Worm (Caenorhabditis elegans) whole organism, L1 larva: Measurements from ENCODE around the gene W06D11.5.

ENCODE experiments used
- C04F5.9 ChIP-seq: sonication (generic microtip); optimal IDR thresholded peaks from 2 replicates; lab custom pipeline; 2016; ENCODE audit warnings: missing genetic modification characterization, missing compliant biosample characterization
- C34B4.2 ChIP-seq: sonication (generic microtip); optimal IDR thresholded peaks from 2 replicates; lab custom pipeline; 2017; ENCODE audit warnings: mild to moderate bottlenecking, missing genetic modification characterization, missing compliant biosample characterization
- F16B12.6 ChIP-seq: fragments of 150-350 bp; optimal IDR thresholded peaks from 2 replicates; lab custom pipeline; 2014; ENCODE audit warnings: missing biosample characterization, missing genetic modification characterization
- aha-1 ChIP-seq: fragments of 150-350 bp; optimal IDR thresholded peaks from 2 replicates; lab custom pipeline; 2014; ENCODE audit warnings: missing biosample characterization, missing genetic modification characterization
- ama-1 ChIP-seq: fragments of 150-350 bp; optimal IDR thresholded peaks from 2 replicates; lab custom pipeline; 2014
- ceh-63 ChIP-seq: fragments of 200-800 bp; sonication (Bioruptor generic); optimal IDR thresholded peaks from 2 replicates; lab custom pipeline; 2018; ENCODE audit warnings: mild to moderate bottlenecking, missing genetic modification characterization, missing compliant biosample characterization
- ceh-82 ChIP-seq, 3 experiments: fragments of 150-350 bp in 1 of 3; sonication (generic microtip) in 2 of 3; optimal IDR thresholded peaks; 2 replicates each; lab custom pipeline; 2014 to 2017; ENCODE audit warnings: missing biosample characterization in 3 of 3, missing genetic modification characterization in 3 of 3
- ceh-88 ChIP-seq: fragments of 200-800 bp; sonication (Bioruptor generic); IDR thresholded peaks from 2 replicates; pipeline ENCODE4 v1.3.6; 2022; ENCODE audit warnings: missing genetic modification characterization, missing compliant biosample characterization
- ceh-90 ChIP-seq: sonication (generic microtip); optimal IDR thresholded peaks from 2 replicates; lab custom pipeline; 2016; ENCODE audit warnings: missing genetic modification characterization, missing compliant biosample characterization
- ces-1 ChIP-seq: fragments of 150-350 bp; optimal IDR thresholded peaks from 2 replicates; lab custom pipeline; 2014; ENCODE audit warnings: missing biosample characterization, missing genetic modification reagents, missing genetic modification characterization
- efl-1 ChIP-seq, 4 experiments: fragments of 150-350 bp; optimal IDR thresholded peaks in 3 of 4; peaks in 1 of 4; 1 replicate in 1 of 4; 2 replicates in 3 of 4; lab custom pipeline; 2014; ENCODE audit warnings: missing biosample characterization in 2 of 4, missing genetic modification characterization in 2 of 4, missing genetic modification reagents in 2 of 4
- elt-2 ChIP-seq: sonication (generic microtip); optimal IDR thresholded peaks from 2 replicates; lab custom pipeline; 2016; ENCODE audit warnings: missing genetic modification characterization, mild to moderate bottlenecking, inconsistent platforms, missing compliant biosample characterization, missing genetic modification reagents
- fkh-4 ChIP-seq: sonication (generic microtip); optimal IDR thresholded peaks from 2 replicates; lab custom pipeline; 2016; ENCODE audit warnings: missing compliant biosample characterization, missing genetic modification characterization, borderline replicate concordance
- fkh-8 ChIP-seq: sonication (generic microtip); optimal IDR thresholded peaks from 2 replicates; lab custom pipeline; 2016; ENCODE audit warnings: mild to moderate bottlenecking, missing genetic modification characterization, missing compliant biosample characterization
- hlh-17 ChIP-seq: fragments of 200-800 bp; sonication (Bioruptor generic); optimal IDR thresholded peaks from 2 replicates; lab custom pipeline; 2018; ENCODE audit warnings: missing genetic modification characterization, mild to moderate bottlenecking, missing compliant biosample characterization, moderate library complexity, borderline replicate concordance
- hpl-2 ChIP-seq: fragments of 150-350 bp; optimal IDR thresholded peaks from 2 replicates; lab custom pipeline; 2014; ENCODE audit warnings: missing biosample characterization, missing genetic modification reagents, missing genetic modification characterization
- isw-1 ChIP-seq: fragments of 200-800 bp; sonication (Bioruptor generic); IDR thresholded peaks from 2 replicates; pipeline ENCODE4 v1.3.6; 2022; ENCODE audit warnings: missing genetic modification characterization, missing compliant biosample characterization
- lin-13 ChIP-seq: fragments of 150-350 bp; optimal IDR thresholded peaks from 2 replicates; lab custom pipeline; 2014; ENCODE audit warnings: missing biosample characterization, missing genetic modification reagents, missing genetic modification characterization
- lin-14 ChIP-seq: fragments of 200-800 bp; sonication (Bioruptor generic); optimal IDR thresholded peaks from 2 replicates; lab custom pipeline; 2018; ENCODE audit warnings: mild to moderate bottlenecking, missing genetic modification characterization, moderate library complexity, missing compliant biosample characterization
- lin-15B ChIP-seq: fragments of 150-350 bp; sonication (generic microtip); optimal IDR thresholded peaks from 3 replicates; lab custom pipeline; 2014; ENCODE audit warnings: missing biosample characterization, missing genetic modification characterization
- lin-35 ChIP-seq, 2 experiments: fragments of 150-350 bp; optimal IDR thresholded peaks; 2 replicates each; lab custom pipeline; 2014; ENCODE audit warnings: missing biosample characterization in 2 of 2, missing genetic modification characterization in 2 of 2, missing genetic modification reagents in 2 of 2
- lir-3 ChIP-seq: sonication (generic microtip); optimal IDR thresholded peaks from 2 replicates; lab custom pipeline; 2016; ENCODE audit warnings: mild to moderate bottlenecking, missing genetic modification characterization, moderate library complexity, missing compliant biosample characterization; ENCODE audit not compliant: poor library complexity
- mab-9 ChIP-seq: fragments of 200-800 bp; sonication (Bioruptor generic); IDR thresholded peaks from 2 replicates; pipeline ENCODE4 v1.3.6; 2022; ENCODE audit warnings: missing genetic modification reagents, missing genetic modification characterization, missing compliant biosample characterization
- mdl-1 ChIP-seq, 2 experiments: fragments of 150-350 bp; optimal IDR thresholded peaks; 2 replicates each; lab custom pipeline; 2014 to 2017; ENCODE audit warnings: missing biosample characterization in 2 of 2, missing genetic modification characterization in 2 of 2, inconsistent platforms in 1 of 2
- nhr-12 ChIP-seq: sonication (generic microtip); optimal IDR thresholded peaks from 2 replicates; lab custom pipeline; 2017; ENCODE audit warnings: missing biosample characterization, missing genetic modification characterization
- nhr-19 ChIP-seq: fragments of 200-800 bp; sonication (Bioruptor generic); conservative IDR thresholded peaks from 2 replicates; pipeline ENCODE4 v1.3.6; 2022; ENCODE audit warnings: missing genetic modification characterization, missing compliant biosample characterization
- nhr-20 ChIP-seq: sonication (generic microtip); optimal IDR thresholded peaks from 2 replicates; lab custom pipeline; 2016; ENCODE audit warnings: mild to moderate bottlenecking, missing genetic modification characterization, missing compliant biosample characterization
- nhr-237 ChIP-seq: fragments of 150-350 bp; optimal IDR thresholded peaks from 2 replicates; lab custom pipeline; 2014; ENCODE audit warnings: missing biosample characterization, missing genetic modification characterization
- nhr-71 ChIP-seq: sonication (generic microtip); optimal IDR thresholded peaks from 2 replicates; lab custom pipeline; 2016; ENCODE audit warnings: mild to moderate bottlenecking, missing genetic modification characterization, moderate library complexity, missing compliant biosample characterization
- nhr-77 ChIP-seq: fragments of 150-350 bp; optimal IDR thresholded peaks from 2 replicates; lab custom pipeline; 2014; ENCODE audit warnings: missing biosample characterization, missing genetic modification characterization
- pag-3 ChIP-seq: sonication (generic microtip); optimal IDR thresholded peaks from 2 replicates; lab custom pipeline; 2017; ENCODE audit warnings: missing genetic modification characterization, mild to moderate bottlenecking, missing compliant biosample characterization, antibody characterized with exemption, borderline replicate concordance; ENCODE audit not compliant: insufficient read depth
- skn-1 ChIP-seq: fragments of 150-350 bp; optimal IDR thresholded peaks from 2 replicates; lab custom pipeline; 2014; ENCODE audit warnings: missing biosample characterization, missing genetic modification characterization
- snu-23 ChIP-seq: sonication (generic microtip); optimal IDR thresholded peaks from 2 replicates; lab custom pipeline; 2016; ENCODE audit warnings: missing genetic modification characterization, missing compliant biosample characterization
- sptf-1 ChIP-seq: fragments of 150-350 bp; optimal IDR thresholded peaks from 2 replicates; lab custom pipeline; 2014; ENCODE audit warnings: missing biosample characterization, missing genetic modification characterization
- sup-37 ChIP-seq: fragments of 200-800 bp; sonication (Bioruptor generic); optimal IDR thresholded peaks from 2 replicates; lab custom pipeline; 2018; ENCODE audit warnings: mild to moderate bottlenecking, missing genetic modification characterization, missing compliant biosample characterization
- tbx-2 ChIP-seq: sonication (generic microtip); optimal IDR thresholded peaks from 2 replicates; lab custom pipeline; 2016; ENCODE audit warnings: missing genetic modification characterization, missing compliant biosample characterization
- unc-130 ChIP-seq: fragments of 150-350 bp; optimal IDR thresholded peaks from 2 replicates; lab custom pipeline; 2017; ENCODE audit warnings: missing biosample characterization, missing genetic modification characterization, inconsistent platforms
- unc-30 ChIP-seq: sonication (generic microtip); optimal IDR thresholded peaks from 2 replicates; lab custom pipeline; 2017; ENCODE audit warnings: missing biosample characterization, missing genetic modification characterization
- unc-62 ChIP-seq: fragments of 150-350 bp; optimal IDR thresholded peaks from 2 replicates; lab custom pipeline; 2014; ENCODE audit warnings: missing biosample characterization, missing genetic modification reagents, missing genetic modification characterization
- unc-86 ChIP-seq: sonication (generic microtip); optimal IDR thresholded peaks from 2 replicates; lab custom pipeline; 2016; ENCODE audit warnings: missing genetic modification characterization, missing compliant biosample characterization
- vab-15 ChIP-seq: sonication (generic microtip); optimal IDR thresholded peaks from 2 replicates; lab custom pipeline; 2017; ENCODE audit warnings: missing genotype, mild to moderate bottlenecking, missing genetic modification characterization, missing compliant biosample characterization
- ztf-11 ChIP-seq, 2 experiments: sonication (generic microtip); optimal IDR thresholded peaks; 2 replicates each; lab custom pipeline; 2016 to 2017; ENCODE audit warnings: missing genetic modification characterization in 2 of 2, missing biosample characterization in 1 of 2, missing compliant biosample characterization in 1 of 2
- ztf-4 ChIP-seq: fragments of 150-350 bp; optimal IDR thresholded peaks from 2 replicates; lab custom pipeline; 2014; ENCODE audit warnings: missing biosample characterization, missing genetic modification characterization

W06D11.5 gene

ce11 chrX:12337846-12338490 lies 38.0 kb downstream of the W06D11.5 start, which contains the start of gene srd-44 (continued):
- no peak for TF ChIP-seq ama-1 (lab: Kevin White, UChicago)
- no peak for TF ChIP-seq lin-13
- TF ChIP-seq F16B12.6: no peak
- TF ChIP-seq vab-15: no peak
- no peak for TF ChIP-seq aha-1 (tag; lab: Kevin White, UChicago)
- TF ChIP-seq hlh-17 (GFP tag; lab: Kevin White, UChicago): no peak
- TF ChIP-seq nhr-20 (tag; lab: Kevin White, UChicago): peak; percentile 29
- no peak for TF ChIP-seq unc-30 (tag; lab: Kevin White, UChicago)
- TF ChIP-seq ceh-82 (tag; optimal IDR thresholded peaks at IDR 0.05; lab: Kevin White, UChicago): no peak
- no peak for TF ChIP-seq lin-14 (GFP tag; lab: Kevin White, UChicago)
- no peak for TF ChIP-seq hpl-2
- no peak for TF ChIP-seq unc-62
- no peak for TF ChIP-seq efl-1 (optimal IDR thresholded peaks at IDR 0.05; lab: Kevin White, UChicago)
- peak in 1 of 2 experiments; percentile 58 for TF ChIP-seq efl-1 (GFP tag; optimal IDR thresholded peaks at IDR 0.05 in 1 of 2; lab: Kevin White, UChicago)
- TF ChIP-seq skn-1: no peak
- TF ChIP-seq ceh-90: no peak
- peak; percentile 48 for TF ChIP-seq lir-3 (tag; lab: Kevin White, UChicago)
- no peak for TF ChIP-seq isw-1
- TF ChIP-seq, all 84 proteins: peak for 10

ce11 chrX:12341338-12341737 lies 41.4 kb downstream of the W06D11.5 start, which contains the start of gene zig-2:
Gene zig-2 (minus strand): TSS chrX:12341438.
- no peak for TF ChIP-seq fkh-4 (tag; lab: Kevin White, UChicago)
- TF ChIP-seq unc-130 (tag; lab: Kevin White, UChicago): no peak
- TF ChIP-seq tbx-2: no peak
- TF ChIP-seq lin-15B (tag; lab: Kevin White, UChicago): no peak

- no peak for TF ChIP-seq lin-13
- TF ChIP-seq nhr-77 (tag; lab: Kevin White, UChicago): no peak
- no peak for TF ChIP-seq mab-9 (GFP tag; lab: Robert Waterston, UW)
- TF ChIP-seq ces-1: no peak
- TF ChIP-seq C04F5.9 (tag; lab: Kevin White, UChicago): no peak
- TF ChIP-seq C34B4.2 (tag; lab: Kevin White, UChicago): no peak
- TF ChIP-seq nhr-237 (tag; lab: Kevin White, UChicago): no peak
- no peak for TF ChIP-seq skn-1
- no peak for TF ChIP-seq vab-15
- TF ChIP-seq mdl-1 (tag; optimal IDR thresholded peaks at IDR 0.05; lab: Kevin White, UChicago): no peak
Measured at ce11 chrX:12343279-12343678, 43.3 kb downstream of the W06D11.5 start, which contains the start of the genes nspc-9 and nspc-10. Gene nspc-9 (minus strand): TSS chrX:12343379. Gene nspc-10 (plus strand): TSS chrX:12343609.

ce11 chrX:12346729-12347128 lies 46.8 kb downstream of the W06D11.5 start, which contains the start of gene F42F12.11:
Gene F42F12.11 (plus strand): TSS chrX:12347029.
- TF ChIP-seq lir-3 (tag; lab: Kevin White, UChicago) (no peak), unc-86 (tag; lab: Kevin White, UChicago) (no peak)

- TF ChIP-seq sptf-1 (tag; lab: Kevin White, UChicago) (no peak), ztf-11 (tag; optimal IDR thresholded peaks at IDR 0.05; lab: Kevin White, UChicago) (no peak), lin-15B (tag; lab: Kevin White, UChicago) (no peak), C34B4.2 (tag; lab: Kevin White, UChicago) (no peak), nhr-12 (tag; lab: Kevin White, UChicago) (no peak), pag-3 (tag; lab: Kevin White, UChicago) (no peak), unc-30 (tag; lab: Kevin White, UChicago) (no peak), ceh-63 (GFP tag; lab: Kevin White, UChicago) (no peak), fkh-8 (tag; lab: Kevin White, UChicago) (no peak), nhr-19 (GFP tag; lab: Robert Waterston, UW) (peak; percentile 69), ama-1 (lab: Kevin White, UChicago) (no peak), nhr-71 (tag; lab: Kevin White, UChicago) (peak; percentile 54), unc-62 (no peak), F16B12.6 (no peak), unc-86 (tag; lab: Kevin White, UChicago) (no peak), aha-1 (tag; lab: Kevin White, UChicago) (no peak), snu-23 (GFP tag; lab: Kevin White, UChicago) (peak; percentile 72), ztf-4 (no peak), lin-35 (GFP tag; optimal IDR thresholded peaks at IDR 0.05; lab: Kevin White, UChicago) (peak in 1 of 2 experiments; percentile 74), elt-2 (no peak), unc-130 (tag; lab: Kevin White, UChicago) (no peak), sup-37 (GFP tag; lab: Kevin White, UChicago) (no peak), ceh-88 (GFP tag; lab: Robert Waterston, UW) (no peak)
Measured at ce11 chrX:12347822-12348221, 47.9 kb downstream of the W06D11.5 start.
